Fruit fly (Drosophila melanogaster) whole organism: ENCODE results near the gene pcm.
A peak's percentile ranks its signal among the peaks of the same experiment; 100 is the strongest.

Experiments used
- CG8478 ChIP-seq: fragments of >200 bp; optimal IDR thresholded peaks from 2 replicates; lab custom pipeline; 2018; ENCODE audit warnings: inconsistent platforms
- Dll ChIP-seq: fragments of >200 bp; optimal IDR thresholded peaks from 2 replicates; lab custom pipeline; 2017
- EcR ChIP-seq, 2 experiments: fragments of >200 bp; optimal IDR thresholded peaks; 2 replicates each; lab custom pipeline; 2017; ENCODE audit warnings: missing biosample characterization in 2 of 2, missing genetic modification characterization in 2 of 2, missing genetic modification reagents in 2 of 2
- pan ChIP-seq: fragments of >200 bp; optimal IDR thresholded peaks from 2 replicates; lab custom pipeline; 2017
- psq ChIP-seq: fragments of >200 bp; optimal IDR thresholded peaks from 2 replicates; lab custom pipeline; 2017
- usp ChIP-seq: fragments of >200 bp; optimal IDR thresholded peaks from 2 replicates; lab custom pipeline; 2017; ENCODE audit warnings: missing biosample characterization, missing genetic modification characterization, mixed read lengths

The pcm gene

DNA sequence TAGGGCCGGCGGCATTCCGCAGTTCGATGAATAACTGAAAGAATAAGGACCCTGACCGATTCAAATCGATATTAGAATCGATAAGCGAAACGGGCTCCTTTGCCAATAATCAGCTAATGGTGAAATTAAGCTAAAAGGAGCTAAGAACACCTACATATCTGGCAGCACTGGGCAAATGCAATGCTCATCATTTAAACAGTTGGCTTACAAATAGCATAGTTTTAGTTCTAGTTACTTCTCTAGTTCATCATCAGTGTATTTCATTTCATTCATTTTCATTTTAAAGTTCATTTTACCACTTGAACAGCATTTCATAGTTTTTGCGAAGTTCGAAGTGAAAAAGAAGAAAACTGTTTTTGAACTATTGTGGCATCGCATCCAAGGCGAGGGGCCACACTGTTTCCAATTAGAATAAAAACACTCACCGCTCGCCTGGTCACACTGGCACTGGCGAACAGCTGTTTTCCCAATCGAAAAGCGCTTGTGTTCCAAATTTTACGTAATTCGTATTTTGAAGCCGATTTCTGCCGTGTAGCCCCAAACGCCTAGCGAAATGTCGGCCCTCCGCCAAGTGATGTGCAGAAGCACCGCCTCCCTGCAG, at the start of gene pcm, which contains the start of gene ND-18:
pcm (minus strand) TSS at position 28 of the 601 bp plus-strand sequence.
ND-18 (plus strand) TSS at position 438 of the 601 bp plus-strand sequence.
- TF ChIP-seq usp (GFP tag; lab: Kevin White, UChicago) (no peak), EcR (GFP tag; optimal IDR thresholded peaks at IDR 0.05; lab: Kevin White, UChicago) (no peak), pan (lab: Kevin White, UChicago) (no peak)

dm6 chrX:19535394-19535793, 43.6 kb upstream of the pcm start:
- TF ChIP-seq pan (lab: Kevin White, UChicago) (no peak), usp (GFP tag; lab: Kevin White, UChicago) (no peak), psq (lab: Kevin White, UChicago) (no peak), EcR (GFP tag; optimal IDR thresholded peaks at IDR 0.05; lab: Kevin White, UChicago) (no peak), Dll (lab: Kevin White, UChicago) (no peak), CG8478 (no peak)

DNA sequence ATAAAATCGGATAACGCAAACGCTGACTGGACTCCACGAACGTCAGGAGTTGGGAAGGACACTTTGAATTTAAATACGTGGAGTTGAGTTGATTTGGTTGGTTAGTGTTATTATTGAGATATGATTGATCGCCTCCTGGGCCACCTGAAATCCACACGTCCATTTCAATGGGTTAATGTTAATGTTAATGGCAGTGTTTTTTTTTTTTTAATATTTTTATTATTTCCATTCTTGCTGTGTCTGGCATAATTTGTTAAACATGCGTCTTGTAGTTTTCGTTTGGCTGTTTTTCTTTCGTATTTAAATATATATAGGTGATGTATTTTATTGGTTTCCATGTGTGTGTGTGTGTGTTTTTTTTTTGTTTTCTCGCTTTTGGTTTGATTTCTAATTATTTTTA, 39.8 kb upstream of the pcm start, which contains the start of gene CG12231:
CG12231 (minus strand) TSS at position 101 of the 400 bp plus-strand sequence.
- TF ChIP-seq CG8478 = no peak
- TF ChIP-seq usp (GFP tag; lab: Kevin White, UChicago) = no peak
- no peak for TF ChIP-seq Dll (lab: Kevin White, UChicago)
- no peak for TF ChIP-seq pan (lab: Kevin White, UChicago)
- TF ChIP-seq EcR (GFP tag; optimal IDR thresholded peaks at IDR 0.05; lab: Kevin White, UChicago) = no peak
- no peak for TF ChIP-seq psq (lab: Kevin White, UChicago)

DNA sequence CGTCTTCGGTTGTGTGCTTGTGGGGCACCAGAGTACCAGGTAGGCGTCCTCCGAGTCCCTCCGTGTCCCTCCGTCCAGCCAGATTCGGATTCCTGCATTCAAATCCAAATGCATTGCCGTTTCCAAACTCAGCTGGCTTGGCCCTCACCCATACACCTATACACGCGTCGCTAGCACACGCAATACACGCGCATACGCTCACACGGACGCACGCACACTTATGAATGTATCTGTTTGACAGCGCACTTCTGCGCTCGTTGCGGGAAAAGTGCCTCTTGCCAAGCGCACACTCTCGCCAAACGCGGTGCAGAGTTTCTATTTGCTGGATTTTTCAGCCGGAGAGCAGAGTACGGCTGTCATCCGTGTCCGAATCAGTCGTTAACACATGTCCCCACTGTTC, 30.8 kb upstream of the pcm start:
- TF ChIP-seq CG8478 (peak; percentile 60), Dll (lab: Kevin White, UChicago) (peak; percentile 16), pan (lab: Kevin White, UChicago) (no peak)

dm6 chrX:19521753-19522383, 30.1 kb upstream of the pcm start, which contains the start of the genes Idh3a and CoRest:
Gene Idh3a, minus strand, starts transcription at chrX:19521810.
Gene CoRest, plus strand, starts transcription at chrX:19521929.
- TF ChIP-seq CG8478 = no peak

DNA sequence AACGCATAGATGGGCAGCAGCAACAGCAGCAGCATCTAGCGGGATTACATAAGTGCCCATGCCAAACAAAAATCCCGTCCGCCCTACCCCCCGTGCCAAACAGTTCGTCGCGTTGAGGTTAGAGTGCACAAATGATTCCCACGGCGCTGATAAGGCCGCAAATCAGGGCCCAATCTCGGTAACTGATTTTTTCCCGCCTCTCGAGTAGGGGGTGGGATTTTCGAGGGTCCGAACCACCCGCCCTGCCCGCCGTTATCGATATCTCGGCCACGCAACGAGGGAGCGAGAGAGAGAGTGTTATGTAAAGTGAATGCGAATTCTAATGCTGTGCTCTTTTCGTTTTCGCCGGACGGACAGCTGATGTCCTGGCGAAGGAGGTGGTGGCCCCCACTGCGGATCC, 29.1 kb upstream of the pcm start:
- no peak for TF ChIP-seq EcR (GFP tag; optimal IDR thresholded peaks at IDR 0.05; lab: Kevin White, UChicago)

DNA sequence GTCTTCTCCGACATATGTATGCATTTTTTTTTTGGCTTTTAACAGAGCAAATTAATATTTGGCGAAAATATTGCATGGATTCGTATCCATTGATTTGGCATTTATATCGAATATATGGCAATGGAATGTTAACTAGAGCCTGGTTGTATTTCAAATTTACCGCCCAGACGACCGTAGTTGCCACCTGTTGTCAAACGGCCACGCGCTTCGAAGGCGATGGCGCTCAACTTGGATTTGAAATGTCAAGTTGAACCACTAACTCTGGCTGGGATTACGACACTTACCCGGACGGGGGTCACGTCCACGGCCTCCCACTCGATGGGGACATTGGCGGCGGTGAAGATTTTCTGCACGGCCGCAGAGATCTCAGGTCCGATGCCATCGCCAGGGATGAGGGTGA, 28.6 kb upstream of the pcm start:
- TF ChIP-seq CG8478 (no peak), Dll (lab: Kevin White, UChicago) (no peak), pan (lab: Kevin White, UChicago) (no peak), EcR (GFP tag; optimal IDR thresholded peaks at IDR 0.05; lab: Kevin White, UChicago) (no peak), usp (GFP tag; lab: Kevin White, UChicago) (no peak), psq (lab: Kevin White, UChicago) (no peak)

- TF ChIP-seq psq (lab: Kevin White, UChicago) = no peak
- no peak for TF ChIP-seq pan (lab: Kevin White, UChicago)
- no peak for TF ChIP-seq usp (GFP tag; lab: Kevin White, UChicago)
- no peak for TF ChIP-seq CG8478
- no peak for TF ChIP-seq Dll (lab: Kevin White, UChicago)
- TF ChIP-seq EcR (GFP tag; optimal IDR thresholded peaks at IDR 0.05; lab: Kevin White, UChicago) = no peak
Measured at dm6 chrX:19510204-19510603, 18.4 kb upstream of the pcm start.

dm6 chrX:19505334-19506185, 13.7 kb upstream of the pcm start:
- TF ChIP-seq pan (lab: Kevin White, UChicago) (no peak), EcR (GFP tag; optimal IDR thresholded peaks at IDR 0.05; lab: Kevin White, UChicago) (no peak), psq (lab: Kevin White, UChicago) (no peak), usp (GFP tag; lab: Kevin White, UChicago) (no peak), Dll (lab: Kevin White, UChicago) (no peak)

DNA sequence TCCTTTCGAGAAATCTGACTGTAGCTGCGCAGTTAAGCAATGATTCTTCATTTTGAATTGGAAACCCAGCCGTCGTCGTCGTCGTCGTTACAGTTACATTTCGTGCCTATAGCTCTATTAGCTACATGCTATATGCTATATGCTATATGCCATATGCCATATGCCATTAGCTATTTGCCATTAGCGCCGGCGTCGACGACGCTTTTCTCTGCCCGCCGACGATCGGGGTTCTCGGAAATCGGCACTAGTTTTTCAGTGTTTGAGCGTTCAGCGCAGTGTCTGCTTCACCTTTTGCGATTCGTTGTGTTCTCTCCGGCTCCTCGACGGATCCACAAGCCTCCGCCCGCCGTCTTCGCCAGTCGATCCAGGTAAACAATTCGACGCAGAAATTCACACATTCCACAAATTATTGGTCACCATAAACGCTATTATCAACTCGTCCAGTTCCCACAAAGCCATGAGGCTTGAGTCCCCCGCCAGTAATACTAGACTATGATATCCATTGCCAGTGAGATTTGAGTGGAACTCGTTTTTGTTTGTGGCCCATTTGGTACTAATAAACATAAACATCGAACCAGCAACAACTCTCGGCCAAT, 12.5 kb upstream of the pcm start:
- no peak for TF ChIP-seq CG8478
- no peak for TF ChIP-seq usp (GFP tag; lab: Kevin White, UChicago)
- no peak for TF ChIP-seq psq (lab: Kevin White, UChicago)
- TF ChIP-seq EcR (GFP tag; optimal IDR thresholded peaks at IDR 0.05; lab: Kevin White, UChicago) = no peak
- no peak for TF ChIP-seq Dll (lab: Kevin White, UChicago)
- no peak for TF ChIP-seq pan (lab: Kevin White, UChicago)

- TF ChIP-seq usp (GFP tag; lab: Kevin White, UChicago) (no peak), CG8478 (no peak), psq (lab: Kevin White, UChicago) (no peak), pan (lab: Kevin White, UChicago) (no peak), EcR (GFP tag; optimal IDR thresholded peaks at IDR 0.05; lab: Kevin White, UChicago) (no peak), Dll (lab: Kevin White, UChicago) (no peak)
Measured at dm6 chrX:19501274-19501673, 9.5 kb upstream of the pcm start.
